Fruit fly (Drosophila melanogaster): ENCODE measurements around the gene CG7634.

Gene CG7634

DNA sequence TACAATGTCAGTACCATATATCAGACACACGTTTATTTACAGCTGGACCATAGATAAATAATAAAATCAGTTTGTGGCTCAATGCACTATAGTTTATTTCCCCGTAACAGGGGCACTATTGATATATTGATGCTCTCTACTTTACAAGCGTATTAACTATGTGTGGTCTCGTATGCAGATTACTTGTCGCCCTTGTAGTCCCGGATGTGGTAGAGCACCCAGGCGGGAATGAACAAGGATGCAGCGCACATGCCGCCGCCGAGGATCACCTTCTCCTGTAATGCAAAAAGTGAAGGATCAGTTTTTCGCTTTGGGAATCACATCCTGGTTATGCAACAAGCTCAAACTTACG is 26.4 kb upstream of the CG7634 start:
- TF ChIP-seq kay (GFP tag; ENCODE audit: borderline replicate concordance) (no peak), CG14711 (tag; optimal IDR thresholded peaks at IDR 0.05) (no peak)

DNA sequence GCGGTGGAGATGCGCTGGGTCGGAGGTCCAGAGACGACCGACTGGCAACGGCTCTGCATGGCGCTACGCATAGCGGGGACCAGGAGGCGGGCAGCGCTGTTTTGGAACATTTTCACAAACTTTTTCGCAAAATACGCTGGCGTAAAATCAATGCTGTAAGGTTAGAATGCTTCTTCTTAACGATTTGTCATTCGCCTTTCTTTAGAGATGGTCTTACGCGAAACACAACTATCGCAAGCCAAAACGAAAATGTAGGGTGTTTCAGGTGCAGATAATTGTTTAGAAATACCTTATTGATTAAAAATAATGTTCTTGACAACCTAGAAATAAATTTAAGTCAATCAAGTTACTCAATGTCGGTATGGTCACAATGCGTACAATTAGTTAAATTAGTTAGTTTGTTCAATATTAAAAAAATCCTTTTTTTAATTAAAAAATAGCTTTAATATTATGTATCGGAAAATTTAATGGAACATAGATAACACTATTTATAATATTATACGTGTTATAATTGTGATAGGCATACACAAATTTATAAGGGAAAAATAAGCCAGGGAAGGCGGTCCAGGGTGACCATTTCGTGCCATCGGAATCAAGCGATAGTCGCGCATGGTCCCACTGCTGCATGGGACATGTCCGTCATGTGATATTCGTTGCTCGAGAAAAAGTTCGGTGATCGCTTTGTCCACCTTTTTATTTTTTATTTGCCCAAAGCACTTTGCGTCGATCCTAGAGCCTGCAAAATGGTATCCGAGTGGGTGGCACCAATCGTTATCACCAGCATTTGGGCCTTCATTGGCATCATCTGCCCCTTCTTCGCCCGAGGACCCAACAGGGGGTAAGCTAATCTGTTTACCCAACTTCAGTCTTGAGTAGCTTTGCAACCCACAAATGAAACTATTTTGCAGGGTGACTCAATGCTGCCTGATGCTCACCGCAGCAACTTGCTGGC is 25.7 kb upstream of the CG7634 start, which contains the start of the genes COX8 and VhaM9.7-b:
Gene COX8, minus strand, starts transcription at position 203 of the 952 bp plus-strand sequence.
Gene VhaM9.7-b, plus strand, starts transcription at position 618 of the 952 bp plus-strand sequence.
- TF ChIP-seq CG33017 (tag; optimal IDR thresholded peaks at IDR 0.05) (no peak), CG11617 (GFP tag; optimal IDR thresholded peaks at IDR 0.05) (peak; percentile 73), CG14711 (tag; optimal IDR thresholded peaks at IDR 0.05) (peak; percentile 47), Crg-1 (GFP tag; optimal IDR thresholded peaks at IDR 0.05) (peak; percentile 63), ovo (GFP tag; optimal IDR thresholded peaks at IDR 0.05) (peak; percentile 66), CG7101 (tag; optimal IDR thresholded peaks at IDR 0.05) (peak; percentile 67), pad (GFP tag; optimal IDR thresholded peaks at IDR 0.05) (peak; percentile 44), tj (GFP tag; optimal IDR thresholded peaks at IDR 0.05) (peak; percentile 30), cic (GFP tag; optimal IDR thresholded peaks at IDR 0.05) (peak; percentile 38), Clk (GFP tag; optimal IDR thresholded peaks at IDR 0.05) (peak; percentile 29), CG12768 (GFP tag; optimal IDR thresholded peaks at IDR 0.05) (peak; percentile 2), CG1620 (GFP tag; optimal IDR thresholded peaks at IDR 0.05) (peak; percentile 64), toe (GFP tag; optimal IDR thresholded peaks at IDR 0.05) (no peak), Mnt (GFP tag; optimal IDR thresholded peaks at IDR 0.05) (peak; percentile 72), Hr96 (GFP tag; optimal IDR thresholded peaks at IDR 0.05) (no peak), cnc (optimal IDR thresholded peaks at IDR 0.05) (no peak), bab1 (GFP tag; optimal IDR thresholded peaks at IDR 0.05) (peak; percentile 41), CG5204 (GFP tag; optimal IDR thresholded peaks at IDR 0.05) (no peak), CG7045 (GFP tag; optimal IDR thresholded peaks at IDR 0.05) (peak; percentile 78), kay (GFP tag; ENCODE audit: borderline replicate concordance) (no peak)

DNA sequence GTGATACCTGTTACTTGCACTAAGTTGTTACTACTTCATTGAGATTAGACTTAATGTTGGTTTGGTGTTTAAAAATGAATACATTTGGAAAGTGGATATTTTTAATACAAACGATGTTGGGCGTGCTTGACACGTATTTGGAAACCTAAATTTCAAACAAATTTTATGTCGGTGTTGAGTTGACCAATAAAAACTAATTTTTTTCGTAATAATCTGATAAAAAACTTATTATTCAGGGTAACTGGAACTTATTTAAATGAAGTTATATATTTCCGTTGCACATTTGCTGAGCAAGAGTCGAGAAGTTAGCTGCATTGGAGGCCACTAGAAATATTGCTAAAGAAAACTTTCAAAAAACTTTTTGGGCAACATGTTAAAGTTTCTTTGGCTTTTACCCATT is 23.2 kb upstream of the CG7634 start, which contains the start of gene CG33290:
Gene CG33290, plus strand, starts transcription at position 301 of the 400 bp plus-strand sequence.
- peak; percentile 39 for TF ChIP-seq kay (GFP tag; ENCODE audit: borderline replicate concordance)
- no peak for TF ChIP-seq CG5204 (GFP tag; optimal IDR thresholded peaks at IDR 0.05)

DNA sequence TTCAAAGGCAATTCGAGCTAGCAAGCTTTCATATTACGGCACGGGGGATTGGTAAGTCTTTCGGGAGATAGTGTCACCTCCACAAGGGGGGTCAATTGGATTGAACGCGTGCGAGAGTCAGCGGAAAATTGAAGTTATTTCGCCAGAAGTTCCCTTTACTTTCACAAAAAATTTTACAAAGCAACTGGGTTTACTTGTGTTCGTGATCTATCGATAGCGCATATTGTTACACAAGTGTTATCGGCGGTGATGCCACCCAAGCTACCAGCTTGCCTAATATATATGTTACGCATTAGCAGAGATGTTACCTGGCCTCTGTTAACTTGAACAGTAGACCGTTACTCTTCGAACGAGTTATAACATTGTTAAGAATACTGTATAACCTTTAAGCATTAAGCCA is 10.5 kb upstream of the CG7634 start, which contains the start of gene Wnk:
Gene Wnk, minus strand, starts transcription at position 177 of the 400 bp plus-strand sequence.
- no peak for TF ChIP-seq cnc (optimal IDR thresholded peaks at IDR 0.05)
- TF ChIP-seq bab1 (GFP tag; optimal IDR thresholded peaks at IDR 0.05) = peak; percentile 50

DNA sequence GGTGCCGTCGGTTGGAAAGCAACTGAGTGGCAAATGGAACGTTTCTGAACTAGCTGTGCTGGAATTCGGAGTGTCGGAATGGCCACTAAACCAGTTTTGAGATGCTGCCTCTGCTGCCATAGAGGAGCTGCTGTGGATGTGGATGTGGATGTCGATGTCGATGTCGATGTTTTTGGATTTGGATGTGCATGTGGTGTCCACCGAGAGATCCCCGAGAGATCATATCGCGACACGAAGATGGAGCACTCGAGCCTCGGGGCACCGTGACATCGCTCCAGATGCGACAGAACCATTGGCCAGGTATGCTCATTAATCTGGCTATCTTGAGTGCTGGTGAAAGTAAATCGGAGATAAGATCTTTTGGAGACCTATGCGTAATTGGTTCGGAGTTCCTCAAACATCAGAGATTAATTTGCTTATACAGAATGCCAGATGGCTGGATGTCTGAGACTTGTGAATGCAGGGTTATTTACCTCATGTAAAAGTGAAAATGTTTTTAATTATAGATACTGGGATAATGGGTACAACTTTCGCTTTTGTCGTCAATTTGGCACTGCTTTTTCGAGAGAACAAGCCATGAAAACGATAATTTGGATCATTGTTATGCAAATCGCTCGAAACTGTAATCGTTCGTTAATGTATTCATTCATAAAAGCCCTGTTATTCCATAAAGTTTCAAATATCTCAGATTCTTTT is 6.9 kb upstream of the CG7634 start, which contains the start of gene CG7173:
Gene CG7173, minus strand, starts transcription at position 51 of the 696 bp plus-strand sequence.
- TF ChIP-seq CG7045 (GFP tag; optimal IDR thresholded peaks at IDR 0.05) = no peak
- no peak for TF ChIP-seq kay (GFP tag; ENCODE audit: borderline replicate concordance)
- TF ChIP-seq Clk (GFP tag; optimal IDR thresholded peaks at IDR 0.05) = no peak
- TF ChIP-seq CG12768 (GFP tag; optimal IDR thresholded peaks at IDR 0.05) = no peak
- TF ChIP-seq cic (GFP tag; optimal IDR thresholded peaks at IDR 0.05) = no peak
- no peak for TF ChIP-seq bab1 (GFP tag; optimal IDR thresholded peaks at IDR 0.05)
- TF ChIP-seq tj (GFP tag; optimal IDR thresholded peaks at IDR 0.05) = no peak

DNA sequence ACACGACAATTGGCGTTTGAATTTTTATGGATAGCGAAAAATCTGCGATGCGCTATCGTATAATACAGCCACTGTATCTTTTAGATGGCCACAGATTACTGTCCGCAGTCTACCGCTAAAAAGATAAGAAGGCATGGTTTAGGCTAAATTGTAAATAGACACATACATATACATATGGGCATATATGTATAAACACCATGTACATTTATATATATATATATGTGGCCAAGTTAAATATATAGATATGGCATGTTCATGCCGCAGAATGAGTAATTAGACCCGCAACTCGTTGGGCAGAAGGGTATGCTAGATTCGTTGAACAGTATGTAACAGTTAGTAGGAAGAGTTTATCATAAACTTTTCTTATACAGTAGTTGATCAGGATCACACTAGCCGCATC is 3.1 kb upstream of the CG7634 start, which contains the start of gene CapaR:
Gene CapaR, minus strand, starts transcription at position 101 of the 400 bp plus-strand sequence.
- no peak for TF ChIP-seq toe (GFP tag; optimal IDR thresholded peaks at IDR 0.05)
- TF ChIP-seq CG12768 (GFP tag; optimal IDR thresholded peaks at IDR 0.05) = no peak
- no peak for TF ChIP-seq CG1620 (GFP tag; optimal IDR thresholded peaks at IDR 0.05)
- TF ChIP-seq CG7045 (GFP tag; optimal IDR thresholded peaks at IDR 0.05) = no peak
- no peak for TF ChIP-seq tj (GFP tag; optimal IDR thresholded peaks at IDR 0.05)
- no peak for TF ChIP-seq kay (GFP tag; ENCODE audit: borderline replicate concordance)
- no peak for TF ChIP-seq CG11617 (GFP tag; optimal IDR thresholded peaks at IDR 0.05)
- TF ChIP-seq cnc (optimal IDR thresholded peaks at IDR 0.05) = no peak
- TF ChIP-seq pad (GFP tag; optimal IDR thresholded peaks at IDR 0.05) = no peak
- TF ChIP-seq CG7101 (tag; optimal IDR thresholded peaks at IDR 0.05) = no peak
- no peak for TF ChIP-seq Clk (GFP tag; optimal IDR thresholded peaks at IDR 0.05)
- TF ChIP-seq CG14711 (tag; optimal IDR thresholded peaks at IDR 0.05) = no peak
- no peak for TF ChIP-seq CG33017 (tag; optimal IDR thresholded peaks at IDR 0.05)
- TF ChIP-seq bab1 (GFP tag; optimal IDR thresholded peaks at IDR 0.05) = no peak

DNA sequence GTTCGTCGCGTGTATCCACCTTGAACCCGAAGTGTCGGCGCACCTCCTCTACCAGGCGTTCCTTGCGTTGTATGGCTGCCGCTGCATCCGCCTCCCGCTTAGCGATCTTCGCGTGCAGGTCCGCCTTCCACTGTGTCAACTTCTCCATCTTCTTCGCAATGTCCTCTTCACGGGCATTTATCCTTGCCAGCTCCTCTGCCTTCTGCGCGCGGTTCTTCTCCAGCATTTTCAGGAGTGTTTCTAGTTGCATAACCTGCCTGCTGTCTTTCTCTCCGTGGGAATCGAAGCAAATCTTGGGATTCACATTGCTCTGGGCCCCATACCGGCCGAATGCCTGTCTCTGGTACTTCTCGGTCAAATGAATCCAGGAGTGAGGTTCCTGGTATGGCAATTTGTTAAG is 3.0 kb downstream of the CG7634 start:
- TF ChIP-seq CG7045 (GFP tag; optimal IDR thresholded peaks at IDR 0.05) (no peak), CG1620 (GFP tag; optimal IDR thresholded peaks at IDR 0.05) (no peak), CG5204 (GFP tag; optimal IDR thresholded peaks at IDR 0.05) (no peak), tj (GFP tag; optimal IDR thresholded peaks at IDR 0.05) (no peak), kay (GFP tag; ENCODE audit: borderline replicate concordance) (no peak), cnc (optimal IDR thresholded peaks at IDR 0.05) (no peak), toe (GFP tag; optimal IDR thresholded peaks at IDR 0.05) (no peak)

Measured in whole organism, adult.